Worm (Caenorhabditis elegans): ENCODE results near the gene F53B3.3.

Gene F53B3.3

DNA sequence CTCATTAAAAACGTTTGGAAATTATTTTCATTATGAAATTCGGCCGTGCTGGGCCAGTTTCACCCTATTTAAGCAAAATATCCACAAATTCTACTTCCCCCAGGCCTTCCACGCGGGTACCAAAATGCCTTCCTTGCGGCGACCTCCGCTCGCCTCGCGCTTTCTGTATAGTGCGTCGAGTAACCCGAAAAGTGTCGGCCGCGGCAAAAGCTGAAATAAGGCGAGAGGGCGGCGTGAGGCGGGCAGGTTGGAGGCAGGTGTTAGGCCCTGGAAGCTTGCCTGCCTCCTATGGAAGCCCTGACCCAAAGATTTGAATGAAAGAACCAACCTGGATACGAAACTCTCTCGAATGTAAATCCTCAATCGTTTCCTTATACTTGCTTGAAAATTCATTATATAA lies 44.6 kb downstream of the F53B3.3 start:
- TF ChIP-seq med-1 (GFP tag; optimal IDR thresholded peaks at IDR 0.05; ENCODE audit: insufficient read depth) (no peak), ztf-29 (GFP tag; IDR thresholded peaks at IDR 0.05) (no peak), cog-1 (tag; optimal IDR thresholded peaks at IDR 0.05) (no peak), ref-1 (GFP tag; conservative IDR thresholded peaks at IDR 0.05) (no peak), T22C8.4 (GFP tag; IDR thresholded peaks at IDR 0.05) (no peak), klf-2 (GFP tag; conservative IDR thresholded peaks at IDR 0.05) (no peak), tab-1 (GFP tag; IDR thresholded peaks at IDR 0.05) (no peak), flt-1 (GFP tag; IDR thresholded peaks at IDR 0.05) (no peak), ztf-23 (GFP tag; IDR thresholded peaks at IDR 0.05) (no peak)

DNA sequence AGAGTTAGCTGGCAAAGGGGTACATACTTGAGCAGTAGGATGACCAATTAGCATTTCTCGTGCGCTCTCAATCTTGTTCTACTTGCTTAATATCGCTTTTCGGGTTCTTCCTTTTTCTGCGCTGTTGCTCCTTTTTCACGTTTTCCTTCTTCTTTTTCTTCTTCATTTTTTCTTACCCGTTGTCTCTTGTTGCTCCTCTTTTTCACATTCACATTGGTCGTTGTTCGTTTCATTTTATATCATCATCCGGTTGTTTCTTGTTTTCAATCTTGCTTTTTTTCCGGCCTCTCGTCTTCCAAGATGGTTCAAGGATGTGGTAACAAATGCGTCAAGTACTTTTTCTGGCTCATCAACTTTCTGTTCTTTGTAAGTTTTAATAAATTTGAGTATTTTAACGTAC lies 50.8 kb downstream of the F53B3.3 start, which contains the start of gene tsp-6:
Gene tsp-6 (plus strand): TSS at position 301 of the 400 bp plus-strand sequence.
- TF ChIP-seq ztf-23 (GFP tag; IDR thresholded peaks at IDR 0.05) (no peak), flt-1 (GFP tag; IDR thresholded peaks at IDR 0.05) (no peak), tab-1 (GFP tag; IDR thresholded peaks at IDR 0.05) (no peak), cog-1 (tag; optimal IDR thresholded peaks at IDR 0.05) (no peak), klf-2 (GFP tag; conservative IDR thresholded peaks at IDR 0.05) (no peak), med-1 (GFP tag; optimal IDR thresholded peaks at IDR 0.05; ENCODE audit: insufficient read depth) (no peak), T22C8.4 (GFP tag; IDR thresholded peaks at IDR 0.05) (no peak), ref-1 (GFP tag; conservative IDR thresholded peaks at IDR 0.05) (no peak), ztf-29 (GFP tag; IDR thresholded peaks at IDR 0.05) (no peak)

DNA sequence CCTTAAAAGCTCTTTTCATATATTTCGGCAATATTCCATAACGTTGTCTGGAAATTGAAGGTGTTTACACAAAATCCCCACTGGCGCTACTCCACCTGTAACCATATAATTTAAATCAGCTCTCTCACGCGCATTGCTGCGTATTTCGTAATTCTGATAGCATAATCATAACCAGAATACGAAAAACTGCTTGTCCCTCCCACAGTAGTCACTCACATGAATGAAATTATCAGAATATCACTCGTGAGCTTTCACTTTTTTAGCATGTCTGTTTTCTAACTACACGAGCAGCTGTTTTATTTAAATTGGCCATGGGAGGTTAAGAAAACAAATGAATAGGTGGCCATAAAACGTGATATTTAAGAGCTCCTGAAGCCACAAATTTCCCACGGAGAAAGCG lies 51.2 kb downstream of the F53B3.3 start:
- TF ChIP-seq ref-1 (GFP tag; conservative IDR thresholded peaks at IDR 0.05), result no peak
- TF ChIP-seq tab-1 (GFP tag; IDR thresholded peaks at IDR 0.05), result no peak
- no peak for TF ChIP-seq med-1 (GFP tag; optimal IDR thresholded peaks at IDR 0.05; ENCODE audit: insufficient read depth)
- no peak for TF ChIP-seq cog-1 (tag; optimal IDR thresholded peaks at IDR 0.05)
- no peak for TF ChIP-seq T22C8.4 (GFP tag; IDR thresholded peaks at IDR 0.05)
- no peak for TF ChIP-seq klf-2 (GFP tag; conservative IDR thresholded peaks at IDR 0.05)
- no peak for TF ChIP-seq ztf-23 (GFP tag; IDR thresholded peaks at IDR 0.05)
- no peak for TF ChIP-seq ztf-29 (GFP tag; IDR thresholded peaks at IDR 0.05)
- no peak for TF ChIP-seq flt-1 (GFP tag; IDR thresholded peaks at IDR 0.05)

DNA sequence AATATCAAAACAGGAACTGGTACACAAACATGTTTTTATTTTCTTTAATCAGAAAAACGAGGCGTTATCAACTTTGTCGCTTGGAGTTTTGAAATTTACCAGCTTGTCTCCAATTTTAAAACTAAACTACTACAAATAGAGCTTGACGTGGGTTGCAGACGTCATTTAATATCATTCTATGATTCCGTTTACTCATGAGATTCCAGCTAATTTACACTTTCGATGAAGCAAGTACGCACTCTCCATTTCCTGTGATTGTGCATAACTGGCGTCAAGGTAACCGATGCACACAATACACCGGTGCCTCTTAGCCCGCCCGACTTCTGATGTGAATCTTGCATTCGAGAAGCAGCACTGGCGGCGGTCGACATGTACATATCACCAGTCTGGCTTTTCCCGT lies 52.0 kb downstream of the F53B3.3 start:
- no peak for TF ChIP-seq ztf-29 (GFP tag; IDR thresholded peaks at IDR 0.05)
- no peak for TF ChIP-seq flt-1 (GFP tag; IDR thresholded peaks at IDR 0.05)
- no peak for TF ChIP-seq ref-1 (GFP tag; conservative IDR thresholded peaks at IDR 0.05)
- TF ChIP-seq tab-1 (GFP tag; IDR thresholded peaks at IDR 0.05), result no peak
- no peak for TF ChIP-seq cog-1 (tag; optimal IDR thresholded peaks at IDR 0.05)
- TF ChIP-seq klf-2 (GFP tag; conservative IDR thresholded peaks at IDR 0.05), result no peak
- no peak for TF ChIP-seq med-1 (GFP tag; optimal IDR thresholded peaks at IDR 0.05; ENCODE audit: insufficient read depth)
- no peak for TF ChIP-seq T22C8.4 (GFP tag; IDR thresholded peaks at IDR 0.05)
- TF ChIP-seq ztf-23 (GFP tag; IDR thresholded peaks at IDR 0.05), result no peak
